Fruit fly (Drosophila melanogaster): ENCODE data around the gene a6.

The a6 gene

DNA sequence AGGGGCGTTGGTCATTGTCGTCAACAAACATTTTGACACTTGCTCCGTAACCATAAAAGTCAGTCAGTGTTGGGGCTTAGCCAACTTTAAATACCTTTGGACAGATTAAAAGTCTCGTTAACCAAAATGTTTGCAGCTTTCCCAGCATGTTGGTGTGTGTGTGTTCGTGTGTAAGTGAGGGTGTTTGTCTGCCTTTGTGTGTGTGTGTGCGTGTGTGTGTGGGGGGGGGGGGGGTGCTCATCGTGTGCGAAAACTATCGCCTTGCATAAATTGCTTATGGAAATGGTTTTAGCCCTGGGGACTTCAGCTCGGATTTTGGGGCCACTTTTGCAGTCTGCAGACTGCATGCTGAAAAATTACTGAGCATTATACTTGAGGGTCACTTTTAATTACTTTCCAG, 19.2 kb upstream of the a6 start:
- peak; percentile 39 for TF ChIP-seq Ets65A (GFP tag)
- TF ChIP-seq CG17612 (GFP tag; IDR thresholded peaks at IDR 0.05) = no peak

- TF ChIP-seq Blimp-1 (GFP tag; optimal IDR thresholded peaks at IDR 0.05) (no peak), sc (optimal IDR thresholded peaks at IDR 0.05) (no peak), sc (GFP tag; optimal IDR thresholded peaks at IDR 0.05) (no peak), Pdp1 (GFP tag; optimal IDR thresholded peaks at IDR 0.05) (no peak), Sox100B (GFP tag; optimal IDR thresholded peaks at IDR 0.05) (no peak), Rfx (GFP tag; IDR thresholded peaks at IDR 0.05) (no peak), onecut (GFP tag; IDR thresholded peaks at IDR 0.05) (no peak), sens (GFP tag) (no peak), tgo (GFP tag; IDR thresholded peaks at IDR 0.05) (no peak), schlank (tag; optimal IDR thresholded peaks at IDR 0.05) (no peak), corto (GFP tag; optimal IDR thresholded peaks at IDR 0.05) (no peak), esg (GFP tag; conservative IDR thresholded peaks at IDR 0.05) (no peak), Asciz (GFP tag; optimal IDR thresholded peaks at IDR 0.05) (no peak), E2f2 (GFP tag; IDR thresholded peaks at IDR 0.05) (no peak), ftz-f1 (GFP tag; optimal IDR thresholded peaks at IDR 0.05) (no peak)
Observed at dm6 chrX:1710082-1710481, 14.4 kb upstream of the a6 start, which contains the start of gene CG3795. Gene CG3795 (minus strand): TSS chrX:1710182.

dm6 chrX:1705929-1706328, 10.2 kb upstream of the a6 start:
- TF ChIP-seq C15 (GFP tag; IDR thresholded peaks at IDR 0.05) (no peak), toy (GFP tag; IDR thresholded peaks at IDR 0.05) (no peak), CG14965 (GFP tag; optimal IDR thresholded peaks at IDR 0.05; ENCODE audit: borderline replicate concordance) (no peak), CG1529 (GFP tag; optimal IDR thresholded peaks at IDR 0.05) (no peak), CG6813 (GFP tag; optimal IDR thresholded peaks at IDR 0.05) (no peak), cwo (GFP tag; optimal IDR thresholded peaks at IDR 0.05) (peak; percentile 8), YL-1 (GFP tag; optimal IDR thresholded peaks at IDR 0.05) (no peak), CG7372 (GFP tag; IDR thresholded peaks at IDR 0.05) (no peak), CG4854 (GFP tag; optimal IDR thresholded peaks at IDR 0.05) (no peak), wdn (GFP tag; IDR thresholded peaks at IDR 0.05) (no peak), CG31388 (GFP tag; optimal IDR thresholded peaks at IDR 0.05) (no peak), tna (GFP tag; IDR thresholded peaks at IDR 0.05; ENCODE audit: partially characterized antibody) (no peak), wek (GFP tag; optimal IDR thresholded peaks at IDR 0.05) (no peak), dmrt99B (tag; optimal IDR thresholded peaks at IDR 0.05) (peak; percentile 6), ttk (GFP tag; IDR thresholded peaks at IDR 0.05) (no peak), Asciz (GFP tag; optimal IDR thresholded peaks at IDR 0.05) (no peak), nerfin-2 (GFP tag; IDR thresholded peaks at IDR 0.05; ENCODE audit: partially characterized antibody) (no peak), cato (GFP tag; optimal IDR thresholded peaks at IDR 0.05; ENCODE audit: borderline replicate concordance) (no peak), NfI (GFP tag; optimal IDR thresholded peaks at IDR 0.05) (no peak), CG30020 (tag; optimal IDR thresholded peaks at IDR 0.05) (no peak), salm (tag; optimal IDR thresholded peaks at IDR 0.05) (no peak), ewg (GFP tag; optimal IDR thresholded peaks at IDR 0.05) (no peak), usp (GFP tag; optimal IDR thresholded peaks at IDR 0.05) (no peak), sens-2 (GFP tag; IDR thresholded peaks at IDR 0.05) (no peak), Nf-YA (GFP tag; IDR thresholded peaks at IDR 0.05) (no peak), CG9609 (GFP tag; optimal IDR thresholded peaks at IDR 0.05) (no peak), hkb (optimal IDR thresholded peaks at IDR 0.05) (no peak), hkb (GFP tag; IDR thresholded peaks at IDR 0.05) (no peak), Ptx1 (GFP tag; IDR thresholded peaks at IDR 0.05) (no peak), CG9727 (GFP tag; optimal IDR thresholded peaks at IDR 0.05) (peak; percentile 5), ato (GFP tag; IDR thresholded peaks at IDR 0.05; ENCODE audit: partially characterized antibody) (no peak), CG3065 (GFP tag; optimal IDR thresholded peaks at IDR 0.05) (no peak), Rx (GFP tag; IDR thresholded peaks at IDR 0.05) (no peak), dm (GFP tag; optimal IDR thresholded peaks at IDR 0.05) (no peak)
